Fruit fly (Drosophila melanogaster): ENCODE data around the gene CG14693.

CG14693 gene

dm6 chr3R:10761980-10762379 lies 52.9 kb downstream of the CG14693 start (continued):
- TF ChIP-seq vvl (GFP tag; IDR thresholded peaks at IDR 0.05) (no peak), ATbp (GFP tag; optimal IDR thresholded peaks at IDR 0.05) (no peak), ab (GFP tag; optimal IDR thresholded peaks at IDR 0.05) (no peak), Rfx (GFP tag; IDR thresholded peaks at IDR 0.05) (peak; percentile 53), Sry-δ (GFP tag; optimal IDR thresholded peaks at IDR 0.05) (no peak), sqz (GFP tag; optimal IDR thresholded peaks at IDR 0.05) (no peak), CG2129 (GFP tag; IDR thresholded peaks at IDR 0.05; ENCODE audit: partially characterized antibody) (no peak), CTCF (GFP tag; optimal IDR thresholded peaks at IDR 0.05) (no peak), CG18262 (tag; optimal IDR thresholded peaks at IDR 0.05) (no peak), YL-1 (GFP tag; optimal IDR thresholded peaks at IDR 0.05) (no peak), dysf (GFP tag; IDR thresholded peaks at IDR 0.05) (peak; percentile 25; the same call in 1 of the 3 replicates), Dek (tag; optimal IDR thresholded peaks at IDR 0.05) (no peak), CG30431 (GFP tag; optimal IDR thresholded peaks at IDR 0.05) (no peak), hkb (optimal IDR thresholded peaks at IDR 0.05) (no peak), hkb (GFP tag; IDR thresholded peaks at IDR 0.05) (peak; percentile 51; the same call in 1 of the 2 replicates), CkIIα-i1 (GFP tag; IDR thresholded peaks at IDR 0.05) (no peak), CG9727 (GFP tag; optimal IDR thresholded peaks at IDR 0.05) (no peak), Ets65A (GFP tag) (peak; percentile 50), vnd (GFP tag; IDR thresholded peaks at IDR 0.05; ENCODE audit: partially characterized antibody) (no peak), Meics (GFP tag; optimal IDR thresholded peaks at IDR 0.05) (no peak), Bgb (GFP tag; IDR thresholded peaks at IDR 0.05; ENCODE audit: partially characterized antibody) (no peak), Drgx (GFP tag; IDR thresholded peaks at IDR 0.05) (no peak), Atf-2 (GFP tag; optimal IDR thresholded peaks at IDR 0.05) (no peak), CG3281 (GFP tag; optimal IDR thresholded peaks at IDR 0.05) (no peak), Lim3 (GFP tag; IDR thresholded peaks at IDR 0.05) (no peak), tin (GFP tag; optimal IDR thresholded peaks at IDR 0.05) (no peak), NC2α (GFP tag; optimal IDR thresholded peaks at IDR 0.05) (no peak), Usf (GFP tag; optimal IDR thresholded peaks at IDR 0.05) (no peak), knrl (GFP tag; IDR thresholded peaks at IDR 0.05; ENCODE audit: partially characterized antibody) (no peak), Hmx (GFP tag; optimal IDR thresholded peaks at IDR 0.05) (no peak), CG5180 (GFP tag; optimal IDR thresholded peaks at IDR 0.05) (no peak), Med (GFP tag) (peak; percentile 85), CG4404 (GFP tag; IDR thresholded peaks at IDR 0.05) (no peak), CG15601 (tag; optimal IDR thresholded peaks at IDR 0.05) (no peak), NfI (GFP tag; optimal IDR thresholded peaks at IDR 0.05) (no peak), H2.0 (GFP tag; IDR thresholded peaks at IDR 0.05) (0 out of 2 replicates have a peak, but pooled peaks have one; percentile 15), Xrp1 (GFP tag; IDR thresholded peaks at IDR 0.05) (peak; percentile 8; the same call in 1 of the 2 replicates), CG9932 (GFP tag; IDR thresholded peaks at IDR 0.05) (peak; percentile 21; the same call in 1 of the 2 replicates), Pdp1 (GFP tag; optimal IDR thresholded peaks at IDR 0.05) (peak; percentile 3 to 94), ato (GFP tag; IDR thresholded peaks at IDR 0.05; ENCODE audit: partially characterized antibody) (no peak), pan (optimal IDR thresholded peaks at IDR 0.05) (no peak), pan (GFP tag; optimal IDR thresholded peaks at IDR 0.05 in 1 of 2, IDR thresholded peaks at IDR 0.05 in 1 of 2) (peak in 1 of 2 experiments; percentile 29), Scr (GFP tag; IDR thresholded peaks at IDR 0.05; ENCODE audit: partially characterized antibody) (no peak), org-1 (GFP tag; optimal IDR thresholded peaks at IDR 0.05) (no peak), CG7372 (GFP tag; IDR thresholded peaks at IDR 0.05) (no peak), CG7839 (tag; optimal IDR thresholded peaks at IDR 0.05) (no peak), gsb (GFP tag; IDR thresholded peaks at IDR 0.05) (no peak), grau (tag; optimal IDR thresholded peaks at IDR 0.05) (peak; percentile 68), HHEX (GFP tag; optimal IDR thresholded peaks at IDR 0.05) (no peak), ap (GFP tag; IDR thresholded peaks at IDR 0.05) (no peak), Hr78 (GFP tag; optimal IDR thresholded peaks at IDR 0.05) (no peak), crol (GFP tag; IDR thresholded peaks at IDR 0.05) (no peak), so (GFP tag; IDR thresholded peaks at IDR 0.05) (no peak)
